Fruit fly (Drosophila melanogaster) whole organism: ENCODE data around the gene aph-1.

Experiments
- CG8478 ChIP-seq: fragments of >200 bp; optimal IDR thresholded peaks from 2 replicates; lab custom pipeline; 2018; ENCODE audit warnings: inconsistent platforms
- Dll ChIP-seq: fragments of >200 bp; optimal IDR thresholded peaks from 2 replicates; lab custom pipeline; 2017
- pan ChIP-seq: fragments of >200 bp; optimal IDR thresholded peaks from 2 replicates; lab custom pipeline; 2017
- psq ChIP-seq: fragments of >200 bp; optimal IDR thresholded peaks from 2 replicates; lab custom pipeline; 2017
- usp ChIP-seq: fragments of >200 bp; optimal IDR thresholded peaks from 2 replicates; lab custom pipeline; 2017; ENCODE audit warnings: missing biosample characterization, missing genetic modification characterization, mixed read lengths

dm6 chr2L:2802527-2802926 is 36.5 kb downstream of the aph-1 start:
- TF ChIP-seq Dll (no peak), psq (lab: Kevin White, UChicago) (no peak), CG8478 (lab: Kevin White, UChicago) (no peak), pan (lab: Kevin White, UChicago) (no peak), usp (GFP tag; lab: Kevin White, UChicago) (no peak)
